Fruit fly (Drosophila melanogaster) whole organism, embryonic: ENCODE data around the gene CG13084.

Experiments
- C15 ChIP-seq: fragments of 200-800 bp; sonication (Bioruptor generic); IDR thresholded peaks from 3 replicates; pipeline ENCODE4 v1.3.6; 2022; ENCODE audit warnings: missing biosample characterization, missing genetic modification characterization
- CG11723 ChIP-seq: fragments of 200-800 bp; sonication (Bioruptor generic); optimal IDR thresholded peaks from 2 replicates; lab custom pipeline; 2017; ENCODE audit warnings: missing biosample characterization, mild to moderate bottlenecking, missing genetic modification characterization
- CG12391 ChIP-seq: fragments of 200-800 bp; sonication (Bioruptor generic); optimal IDR thresholded peaks from 3 replicates; lab custom pipeline; 2018; ENCODE audit warnings: missing biosample characterization, mild to moderate bottlenecking, missing genetic modification characterization, moderate library complexity
- CG13287 ChIP-seq: fragments of 200-800 bp; sonication (Bioruptor generic); IDR thresholded peaks from 2 replicates; pipeline ENCODE4 v1.3.6; 2022; ENCODE audit warnings: missing biosample characterization, missing genetic modification characterization; ENCODE audit not compliant: partially characterized antibody
- CG15011 ChIP-seq: fragments of 200-800 bp; sonication (Bioruptor generic); optimal IDR thresholded peaks from 3 replicates; lab custom pipeline; 2018; ENCODE audit warnings: missing biosample characterization, mild to moderate bottlenecking, missing genetic modification characterization
- CG15601 ChIP-seq: fragments of 200-800 bp; sonication (Bioruptor generic); optimal IDR thresholded peaks from 3 replicates; lab custom pipeline; 2019; ENCODE audit warnings: missing biosample characterization, mild to moderate bottlenecking, missing genetic modification characterization, moderate library complexity
- CG18764 ChIP-seq: fragments of 200-800 bp; sonication (Bioruptor generic); optimal IDR thresholded peaks from 3 replicates; lab custom pipeline; 2016; ENCODE audit warnings: missing biosample characterization, missing genetic modification characterization
- CG2129 ChIP-seq: fragments of 200-800 bp; sonication (Bioruptor generic); IDR thresholded peaks from 2 replicates; pipeline ENCODE4 v1.3.6; 2022; ENCODE audit warnings: missing biosample characterization, missing genetic modification characterization; ENCODE audit not compliant: partially characterized antibody
- CG2712 ChIP-seq: fragments of 200-800 bp; optimal IDR thresholded peaks from 3 replicates; lab custom pipeline; 2019; ENCODE audit warnings: missing biosample characterization, mild to moderate bottlenecking, missing genetic modification characterization, moderate library complexity
- CG31365 ChIP-seq: fragments of 200-800 bp; sonication (Bioruptor generic); optimal IDR thresholded peaks from 2 replicates; lab custom pipeline; 2018; ENCODE audit warnings: missing biosample characterization, mild to moderate bottlenecking, missing genetic modification characterization
- CG34224 ChIP-seq: fragments of 200-800 bp; sonication (Bioruptor generic); IDR thresholded peaks from 3 replicates; pipeline ENCODE4 v1.3.6; 2022; ENCODE audit warnings: missing biosample characterization, missing genetic modification characterization; ENCODE audit not compliant: partially characterized antibody
- CG3847 ChIP-seq: fragments of 200-800 bp; sonication (Bioruptor generic); IDR thresholded peaks from 2 replicates; pipeline ENCODE4 v1.3.6; 2022; ENCODE audit warnings: missing biosample characterization, missing genetic modification characterization
- CG5180 ChIP-seq: fragments of 200-800 bp; sonication (Bioruptor generic); optimal IDR thresholded peaks from 3 replicates; lab custom pipeline; 2017; ENCODE audit warnings: missing biosample characterization, missing genetic modification characterization, mild to moderate bottlenecking, moderate library complexity, missing genetic modification reagents
- CG6175 ChIP-seq: fragments of 200-800 bp; sonication (Bioruptor generic); IDR thresholded peaks from 3 replicates; pipeline ENCODE4 v1.3.6; 2022; ENCODE audit warnings: missing biosample characterization, missing genetic modification characterization
- CG6272 ChIP-seq: fragments of 200-800 bp; sonication (Bioruptor generic); IDR thresholded peaks from 2 replicates; pipeline ENCODE4 v1.3.6; 2022; ENCODE audit warnings: missing biosample characterization, missing genetic modification characterization
- CG7556 ChIP-seq: fragments of 200-800 bp; sonication (Bioruptor generic); optimal IDR thresholded peaks from 2 replicates; lab custom pipeline; 2017; ENCODE audit warnings: missing biosample characterization, mild to moderate bottlenecking, missing genetic modification characterization
- CG7786 ChIP-seq: fragments of 200-800 bp; sonication (Bioruptor generic); optimal IDR thresholded peaks from 2 replicates; lab custom pipeline; 2016; ENCODE audit warnings: missing biosample characterization, missing genetic modification characterization
- CG8359 ChIP-seq: fragments of 200-800 bp; sonication (Bioruptor generic); optimal IDR thresholded peaks from 2 replicates; lab custom pipeline; 2017; ENCODE audit warnings: missing biosample characterization, mild to moderate bottlenecking, missing genetic modification characterization, borderline replicate concordance
- CG8944 ChIP-seq: fragments of 200-800 bp; sonication (Bioruptor generic); optimal IDR thresholded peaks from 3 replicates; lab custom pipeline; 2016; ENCODE audit warnings: missing biosample characterization, missing genetic modification characterization
- CG9609 ChIP-seq: fragments of 200-800 bp; sonication (Bioruptor generic); optimal IDR thresholded peaks from 3 replicates; lab custom pipeline; 2016; ENCODE audit warnings: missing biosample characterization, missing genetic modification characterization
- D ChIP-seq, 2 experiments: fragments of 200-800 bp in 1 of 2; fragments of >200 bp in 1 of 2; sonication (Bioruptor generic) in 1 of 2; optimal IDR thresholded peaks; 2 replicates in 1 of 2; 3 replicates in 1 of 2; lab custom pipeline; 2017; ENCODE audit warnings: mild to moderate bottlenecking in 1 of 2, missing biosample characterization in 1 of 2, missing genetic modification characterization in 1 of 2, missing genetic modification reagents in 1 of 2
- Dll ChIP-seq: fragments of 200-800 bp; sonication (Bioruptor generic); IDR thresholded peaks from 4 replicates; pipeline ENCODE4 v1.3.6; 2022; ENCODE audit warnings: missing biosample characterization, missing genetic modification characterization; ENCODE audit not compliant: partially characterized antibody
- Eip74EF ChIP-seq, 2 experiments: fragments of 200-800 bp in 1 of 2; fragments of >200 bp in 1 of 2; sonication (Bioruptor generic) in 1 of 2; optimal IDR thresholded peaks; 2 replicates each; lab custom pipeline; 2017 to 2019; ENCODE audit warnings: missing biosample characterization in 2 of 2, missing genetic modification characterization in 2 of 2, mild to moderate bottlenecking in 1 of 2, moderate library complexity in 1 of 2
- Ets97D ChIP-seq: fragments of 200-800 bp; sonication (Bioruptor generic); optimal IDR thresholded peaks from 3 replicates; lab custom pipeline; 2016; ENCODE audit warnings: missing biosample characterization, missing genetic modification characterization
- Kr ChIP-seq: fragments of 200-800 bp; sonication (Bioruptor generic); optimal IDR thresholded peaks from 2 replicates; lab custom pipeline; 2017; ENCODE audit warnings: missing biosample characterization, mild to moderate bottlenecking, missing genetic modification characterization
- Nf-YA ChIP-seq: fragments of 200-800 bp; sonication (Bioruptor generic); IDR thresholded peaks from 2 replicates; pipeline ENCODE4 v1.3.6; 2022; ENCODE audit warnings: missing biosample characterization, missing genetic modification characterization
- NfI ChIP-seq: fragments of 200-800 bp; sonication (Bioruptor generic); optimal IDR thresholded peaks from 3 replicates; lab custom pipeline; 2018; ENCODE audit warnings: missing biosample characterization, mild to moderate bottlenecking, missing genetic modification characterization, moderate library complexity
- Oli ChIP-seq: fragments of 200-800 bp; sonication (Bioruptor generic); optimal IDR thresholded peaks from 2 replicates; lab custom pipeline; 2018; ENCODE audit warnings: missing biosample characterization, mild to moderate bottlenecking, missing genetic modification characterization, moderate library complexity
- Vsx1 ChIP-seq: fragments of 200-800 bp; sonication (Bioruptor generic); optimal IDR thresholded peaks from 2 replicates; lab custom pipeline; 2017; ENCODE audit warnings: missing biosample characterization, mild to moderate bottlenecking, missing genetic modification characterization, missing genetic modification reagents
- aop ChIP-seq: fragments of 200-800 bp; sonication (Bioruptor generic); IDR thresholded peaks from 2 replicates; pipeline ENCODE4 v1.3.6; 2022; ENCODE audit warnings: missing biosample characterization, missing genetic modification characterization
- chif ChIP-seq, 2 experiments: fragments of 200-800 bp; sonication (Bioruptor generic); optimal IDR thresholded peaks; 3 replicates each; lab custom pipeline; 2016; ENCODE audit warnings: missing biosample characterization in 2 of 2, missing genetic modification characterization in 2 of 2
- chn ChIP-seq: fragments of 200-800 bp; sonication (Bioruptor generic); optimal IDR thresholded peaks from 2 replicates; lab custom pipeline; 2016; ENCODE audit warnings: missing biosample characterization, missing genetic modification characterization
- corto ChIP-seq: fragments of 200-800 bp; sonication (Bioruptor generic); optimal IDR thresholded peaks from 2 replicates; lab custom pipeline; 2016; ENCODE audit warnings: missing biosample characterization, mild to moderate bottlenecking, missing genetic modification characterization, moderate library complexity
- dmrt99B ChIP-seq: fragments of 200-800 bp; sonication (Bioruptor generic); optimal IDR thresholded peaks from 2 replicates; lab custom pipeline; 2018; ENCODE audit warnings: missing biosample characterization, mild to moderate bottlenecking, missing genetic modification characterization, moderate library complexity
- fd3F ChIP-seq: fragments of 200-800 bp; sonication (Bioruptor generic); optimal IDR thresholded peaks from 2 replicates; lab custom pipeline; 2018; ENCODE audit warnings: missing biosample characterization, mild to moderate bottlenecking, missing genetic modification characterization, moderate library complexity
- fd96Cb ChIP-seq: fragments of 200-800 bp; sonication (Bioruptor generic); optimal IDR thresholded peaks from 2 replicates; lab custom pipeline; 2018; ENCODE audit warnings: missing biosample characterization, mild to moderate bottlenecking, missing genetic modification characterization, moderate library complexity
- gsb-n ChIP-seq: fragments of 200-800 bp; sonication (Bioruptor generic); optimal IDR thresholded peaks from 3 replicates; lab custom pipeline; 2018; ENCODE audit warnings: missing biosample characterization, mild to moderate bottlenecking, missing genetic modification characterization
- jumu ChIP-seq: fragments of 200-800 bp; sonication (Bioruptor generic); optimal IDR thresholded peaks from 3 replicates; lab custom pipeline; 2016; ENCODE audit warnings: missing biosample characterization, missing genetic modification characterization
- lbe ChIP-seq: fragments of 200-800 bp; sonication (Bioruptor generic); optimal IDR thresholded peaks from 2 replicates; lab custom pipeline; 2016; ENCODE audit warnings: missing biosample characterization, mild to moderate bottlenecking, missing genetic modification characterization
- lmd ChIP-seq: fragments of 200-800 bp; sonication (Bioruptor generic); IDR thresholded peaks from 2 replicates; pipeline ENCODE4 v1.3.6; 2022; ENCODE audit warnings: missing biosample characterization, missing genetic modification characterization
- nau ChIP-seq: fragments of 200-800 bp; sonication (Bioruptor generic); optimal IDR thresholded peaks from 3 replicates; lab custom pipeline; 2017; ENCODE audit warnings: missing biosample characterization, mild to moderate bottlenecking, missing genetic modification characterization, missing genetic modification reagents
- nmo ChIP-seq: fragments of 200-800 bp; sonication (Bioruptor generic); optimal IDR thresholded peaks from 2 replicates; lab custom pipeline; 2018; ENCODE audit warnings: missing biosample characterization, mild to moderate bottlenecking, missing genetic modification characterization, moderate library complexity
- ro ChIP-seq: fragments of 200-800 bp; sonication (Bioruptor generic); IDR thresholded peaks from 2 replicates; pipeline ENCODE4 v1.3.6; 2022; ENCODE audit warnings: missing biosample characterization, missing genetic modification characterization
- sc ChIP-seq, 3 experiments: fragments of >200 bp in 2 of 3; fragments of 200-800 bp in 1 of 3; sonication (Bioruptor generic) in 1 of 3; optimal IDR thresholded peaks; 2 replicates in 2 of 3; 3 replicates in 1 of 3; lab custom pipeline; 2017; ENCODE audit warnings: mild to moderate bottlenecking in 1 of 3, missing biosample characterization in 1 of 3, missing genetic modification characterization in 1 of 3, missing genetic modification reagents in 1 of 3
- sim ChIP-seq: fragments of 200-800 bp; sonication (Bioruptor generic); IDR thresholded peaks from 2 replicates; pipeline ENCODE4 v1.3.6; 2022; ENCODE audit warnings: missing biosample characterization, missing genetic modification characterization
- sisA ChIP-seq: fragments of 200-800 bp; sonication (Bioruptor generic); IDR thresholded peaks from 2 replicates; pipeline ENCODE4 v1.3.6; 2022; ENCODE audit warnings: missing biosample characterization, missing genetic modification characterization
- zf30C ChIP-seq: fragments of 200-800 bp; sonication (Bioruptor generic); optimal IDR thresholded peaks from 3 replicates; lab custom pipeline; 2018; ENCODE audit warnings: missing biosample characterization, mild to moderate bottlenecking, missing genetic modification characterization

The CG13084 gene

dm6 chr2L:19439598-19440230 is 45.0 kb upstream of the CG13084 start (continued):
- TF ChIP-seq CG2129 (GFP tag; lab: Robert Waterston, UW) (no peak), corto (GFP tag; lab: Kevin White, UChicago) (no peak), CG31365 (peak; percentile 63), CG18764 (GFP tag; lab: Kevin White, UChicago) (peak; percentile 22), fd96Cb (tag; lab: Kevin White, UChicago) (peak; percentile 74), fd3F (peak; percentile 88), sc (optimal IDR thresholded peaks at IDR 0.05; lab: Kevin White, UChicago) (no peak), sc (GFP tag; optimal IDR thresholded peaks at IDR 0.05; lab: Kevin White, UChicago) (peak; percentile 54), CG12391 (tag; lab: Kevin White, UChicago) (peak; percentile 78), Eip74EF (GFP tag; optimal IDR thresholded peaks at IDR 0.05; lab: Kevin White, UChicago) (peak in 1 of 2 experiments; percentile 72), Dll (GFP tag; lab: Robert Waterston, UW) (0 out of 4 replicates have a peak, but pooled peaks have one; percentile 12), CG13287 (GFP tag; lab: Robert Waterston, UW) (no peak), sisA (peak; percentile 73), dmrt99B (tag; lab: Kevin White, UChicago) (peak; percentile 92), CG2712 (peak; percentile 75), CG6272 (GFP tag; lab: Robert Waterston, UW) (peak; percentile 44; the same call in 1 of the 2 replicates), Kr (no peak), lmd (GFP tag; lab: Robert Waterston, UW) (peak; percentile 82), CG7786 (GFP tag; lab: Kevin White, UChicago) (peak; percentile 74), ro (GFP tag; lab: Robert Waterston, UW) (no peak), zf30C (GFP tag; lab: Kevin White, UChicago) (no peak), aop (GFP tag; lab: Robert Waterston, UW) (no peak), nau (GFP tag; lab: Kevin White, UChicago) (peak; percentile 57), CG7556 (GFP tag; lab: Kevin White, UChicago) (peak; percentile 81), CG15601 (tag; lab: Kevin White, UChicago) (peak; percentile 93), CG11723 (GFP tag; lab: Kevin White, UChicago) (peak; percentile 79), CG3847 (GFP tag; lab: Robert Waterston, UW) (peak; percentile 90), Ets97D (peak; percentile 8), jumu (GFP tag; lab: Kevin White, UChicago) (peak; percentile 74), D (optimal IDR thresholded peaks at IDR 0.05; lab: Kevin White, UChicago) (no peak), D (GFP tag; optimal IDR thresholded peaks at IDR 0.05; lab: Kevin White, UChicago) (peak; percentile 66), chif (GFP tag; optimal IDR thresholded peaks at IDR 0.05; lab: Kevin White, UChicago) (peak; percentile 54 to 89), chn (GFP tag; lab: Kevin White, UChicago) (peak; percentile 83), Vsx1 (GFP tag; lab: Kevin White, UChicago) (peak; percentile 67), CG34224 (GFP tag; lab: Robert Waterston, UW) (no peak), lbe (GFP tag; lab: Kevin White, UChicago) (no peak), CG15011 (peak; percentile 50), CG8944 (GFP tag; lab: Kevin White, UChicago) (peak; percentile 42), Oli (tag; lab: Kevin White, UChicago) (peak; percentile 86), NfI (GFP tag; lab: Kevin White, UChicago) (peak; percentile 71), sim (no peak), CG9609 (GFP tag; lab: Kevin White, UChicago) (peak; percentile 56), C15 (GFP tag; lab: Robert Waterston, UW) (no peak), CG8359 (GFP tag; lab: Kevin White, UChicago) (peak; percentile 47), CG6175 (GFP tag; lab: Robert Waterston, UW) (no peak), CG5180 (GFP tag; lab: Kevin White, UChicago) (peak; percentile 37), gsb-n (tag; lab: Kevin White, UChicago) (peak; percentile 89), Nf-YA (GFP tag; lab: Robert Waterston, UW) (peak; percentile 91), nmo (GFP tag; lab: Kevin White, UChicago) (peak; percentile 73)
